Worm (Caenorhabditis elegans) whole organism, L1 larva: ENCODE results near the gene C26B2.8.

Experiments used
- F16B12.6 ChIP-seq: fragments of 150-350 bp; optimal IDR thresholded peaks from 2 replicates; lab custom pipeline; 2014; ENCODE audit warnings: missing biosample characterization, missing genetic modification characterization
- Y116A8C.19 ChIP-seq: sonication (generic microtip); optimal IDR thresholded peaks from 2 replicates; lab custom pipeline; 2016; ENCODE audit warnings: missing compliant biosample characterization, missing genetic modification characterization, borderline replicate concordance
- ceh-63 ChIP-seq: fragments of 200-800 bp; sonication (Bioruptor generic); optimal IDR thresholded peaks from 2 replicates; lab custom pipeline; 2018; ENCODE audit warnings: mild to moderate bottlenecking, missing genetic modification characterization, missing compliant biosample characterization
- ceh-8 ChIP-seq: fragments of 200-800 bp; sonication (Bioruptor generic); optimal IDR thresholded peaks from 2 replicates; lab custom pipeline; 2018; ENCODE audit warnings: mild to moderate bottlenecking, missing genetic modification characterization, moderate library complexity, missing compliant biosample characterization
- ceh-82 ChIP-seq, 3 experiments: fragments of 150-350 bp in 1 of 3; sonication (generic microtip) in 2 of 3; optimal IDR thresholded peaks; 2 replicates each; lab custom pipeline; 2014 to 2017; ENCODE audit warnings: missing biosample characterization in 3 of 3, missing genetic modification characterization in 3 of 3
- ceh-88 ChIP-seq: fragments of 200-800 bp; sonication (Bioruptor generic); IDR thresholded peaks from 2 replicates; pipeline ENCODE4 v1.3.6; 2022; ENCODE audit warnings: missing genetic modification characterization, missing compliant biosample characterization
- ceh-90 ChIP-seq: sonication (generic microtip); optimal IDR thresholded peaks from 2 replicates; lab custom pipeline; 2016; ENCODE audit warnings: missing genetic modification characterization, missing compliant biosample characterization
- dpl-1 ChIP-seq, 3 experiments: fragments of 150-350 bp in 2 of 3; sonication (generic microtip) in 1 of 3; optimal IDR thresholded peaks; 2 replicates each; lab custom pipeline; 2014 to 2017; ENCODE audit warnings: missing biosample characterization in 3 of 3, missing genetic modification characterization in 3 of 3, missing genetic modification reagents in 3 of 3
- dsc-1 ChIP-seq: sonication (generic microtip); optimal IDR thresholded peaks from 2 replicates; lab custom pipeline; 2016; ENCODE audit warnings: mild to moderate bottlenecking, missing genetic modification characterization, missing compliant biosample characterization
- efl-1 ChIP-seq, 4 experiments: fragments of 150-350 bp; optimal IDR thresholded peaks in 3 of 4; peaks in 1 of 4; 1 replicate in 1 of 4; 2 replicates in 3 of 4; lab custom pipeline; 2014; ENCODE audit warnings: missing biosample characterization in 2 of 4, missing genetic modification characterization in 2 of 4, missing genetic modification reagents in 2 of 4
- egl-13 ChIP-seq: sonication (generic microtip); optimal IDR thresholded peaks from 2 replicates; lab custom pipeline; 2016; ENCODE audit warnings: missing genotype, missing genetic modification reagents, missing genetic modification characterization, missing compliant biosample characterization
- ets-5 ChIP-seq: fragments of 200-800 bp; sonication (Bioruptor generic); IDR thresholded peaks from 2 replicates; pipeline ENCODE4 v1.3.6; 2022; ENCODE audit warnings: missing genetic modification characterization, missing compliant biosample characterization
- fkh-10 ChIP-seq: sonication (generic microtip); optimal IDR thresholded peaks from 2 replicates; lab custom pipeline; 2017; ENCODE audit warnings: missing biosample characterization, missing genetic modification reagents, missing genetic modification characterization
- fkh-4 ChIP-seq: sonication (generic microtip); optimal IDR thresholded peaks from 2 replicates; lab custom pipeline; 2016; ENCODE audit warnings: missing compliant biosample characterization, missing genetic modification characterization, borderline replicate concordance
- fkh-8 ChIP-seq: sonication (generic microtip); optimal IDR thresholded peaks from 2 replicates; lab custom pipeline; 2016; ENCODE audit warnings: mild to moderate bottlenecking, missing genetic modification characterization, missing compliant biosample characterization
- fos-1 ChIP-seq: fragments of 150-350 bp; optimal IDR thresholded peaks from 2 replicates; lab custom pipeline; 2014; ENCODE audit warnings: missing biosample characterization, missing genetic modification characterization
- hlh-17 ChIP-seq: fragments of 200-800 bp; sonication (Bioruptor generic); optimal IDR thresholded peaks from 2 replicates; lab custom pipeline; 2018; ENCODE audit warnings: missing genetic modification characterization, mild to moderate bottlenecking, missing compliant biosample characterization, moderate library complexity, borderline replicate concordance
- hlh-4 ChIP-seq: sonication (generic microtip); optimal IDR thresholded peaks from 2 replicates; lab custom pipeline; 2016; ENCODE audit warnings: mild to moderate bottlenecking, missing genetic modification characterization, missing compliant biosample characterization
- irx-1 ChIP-seq: sonication (generic microtip); optimal IDR thresholded peaks from 2 replicates; lab custom pipeline; 2016; ENCODE audit warnings: missing genetic modification characterization, missing compliant biosample characterization
- isw-1 ChIP-seq: fragments of 200-800 bp; sonication (Bioruptor generic); IDR thresholded peaks from 2 replicates; pipeline ENCODE4 v1.3.6; 2022; ENCODE audit warnings: missing genetic modification characterization, missing compliant biosample characterization
- jun-1 ChIP-seq: fragments of 150-350 bp; optimal IDR thresholded peaks from 2 replicates; lab custom pipeline; 2014; ENCODE audit warnings: missing biosample characterization, missing genetic modification reagents, missing genetic modification characterization
- lin-13 ChIP-seq: fragments of 150-350 bp; optimal IDR thresholded peaks from 2 replicates; lab custom pipeline; 2014; ENCODE audit warnings: missing biosample characterization, missing genetic modification reagents, missing genetic modification characterization
- lin-14 ChIP-seq: fragments of 200-800 bp; sonication (Bioruptor generic); optimal IDR thresholded peaks from 2 replicates; lab custom pipeline; 2018; ENCODE audit warnings: mild to moderate bottlenecking, missing genetic modification characterization, moderate library complexity, missing compliant biosample characterization
- lin-35 ChIP-seq, 2 experiments: fragments of 150-350 bp; optimal IDR thresholded peaks; 2 replicates each; lab custom pipeline; 2014; ENCODE audit warnings: missing biosample characterization in 2 of 2, missing genetic modification characterization in 2 of 2, missing genetic modification reagents in 2 of 2
- lsy-2 ChIP-seq, 2 experiments: fragments of 150-350 bp; optimal IDR thresholded peaks; 2 replicates each; lab custom pipeline; 2014; ENCODE audit warnings: missing biosample characterization in 2 of 2, missing genetic modification characterization in 2 of 2
- mab-9 ChIP-seq: fragments of 200-800 bp; sonication (Bioruptor generic); IDR thresholded peaks from 2 replicates; pipeline ENCODE4 v1.3.6; 2022; ENCODE audit warnings: missing genetic modification reagents, missing genetic modification characterization, missing compliant biosample characterization
- mef-2 ChIP-seq: fragments of 150-350 bp; optimal IDR thresholded peaks from 2 replicates; lab custom pipeline; 2014; ENCODE audit warnings: missing biosample characterization, missing genetic modification characterization
- nhr-19 ChIP-seq: fragments of 200-800 bp; sonication (Bioruptor generic); conservative IDR thresholded peaks from 2 replicates; pipeline ENCODE4 v1.3.6; 2022; ENCODE audit warnings: missing genetic modification characterization, missing compliant biosample characterization
- nhr-237 ChIP-seq: fragments of 150-350 bp; optimal IDR thresholded peaks from 2 replicates; lab custom pipeline; 2014; ENCODE audit warnings: missing biosample characterization, missing genetic modification characterization
- nhr-47 ChIP-seq: sonication (generic microtip); optimal IDR thresholded peaks from 2 replicates; lab custom pipeline; 2016; ENCODE audit warnings: mild to moderate bottlenecking, missing genetic modification characterization, moderate library complexity, missing compliant biosample characterization
- nhr-71 ChIP-seq: sonication (generic microtip); optimal IDR thresholded peaks from 2 replicates; lab custom pipeline; 2016; ENCODE audit warnings: mild to moderate bottlenecking, missing genetic modification characterization, moderate library complexity, missing compliant biosample characterization
- nhr-76 ChIP-seq: sonication (generic microtip); optimal IDR thresholded peaks from 2 replicates; lab custom pipeline; 2017; ENCODE audit warnings: missing biosample characterization, missing genetic modification characterization
- nhr-77 ChIP-seq: fragments of 150-350 bp; optimal IDR thresholded peaks from 2 replicates; lab custom pipeline; 2014; ENCODE audit warnings: missing biosample characterization, missing genetic modification characterization
- nhr-85 ChIP-seq: sonication (generic microtip); peaks from one replicate; lab custom pipeline; 2016; ENCODE audit warnings: missing genetic modification characterization, inconsistent platforms, missing compliant biosample characterization
- pag-3 ChIP-seq: sonication (generic microtip); optimal IDR thresholded peaks from 2 replicates; lab custom pipeline; 2017; ENCODE audit warnings: missing genetic modification characterization, mild to moderate bottlenecking, missing compliant biosample characterization, antibody characterized with exemption, borderline replicate concordance; ENCODE audit not compliant: insufficient read depth
- rnt-1 ChIP-seq: sonication (generic microtip); optimal IDR thresholded peaks from 2 replicates; lab custom pipeline; 2016; ENCODE audit warnings: mild to moderate bottlenecking, missing genetic modification characterization, moderate library complexity, missing compliant biosample characterization
- snpc-4 ChIP-seq: fragments of 150-350 bp; optimal IDR thresholded peaks from 2 replicates; lab custom pipeline; 2014; ENCODE audit warnings: missing biosample characterization, missing genetic modification characterization
- snu-23 ChIP-seq: sonication (generic microtip); optimal IDR thresholded peaks from 2 replicates; lab custom pipeline; 2016; ENCODE audit warnings: missing genetic modification characterization, missing compliant biosample characterization
- sox-4 ChIP-seq: sonication (generic microtip); optimal IDR thresholded peaks from 2 replicates; lab custom pipeline; 2016; ENCODE audit warnings: missing genetic modification characterization, missing compliant biosample characterization
- sptf-1 ChIP-seq: fragments of 150-350 bp; optimal IDR thresholded peaks from 2 replicates; lab custom pipeline; 2014; ENCODE audit warnings: missing biosample characterization, missing genetic modification characterization
- swsn-7 ChIP-seq: sonication (generic microtip); optimal IDR thresholded peaks from 2 replicates; lab custom pipeline; 2016; ENCODE audit warnings: missing genetic modification characterization, missing compliant biosample characterization
- tbx-2 ChIP-seq: sonication (generic microtip); optimal IDR thresholded peaks from 2 replicates; lab custom pipeline; 2016; ENCODE audit warnings: missing genetic modification characterization, missing compliant biosample characterization
- unc-86 ChIP-seq: sonication (generic microtip); optimal IDR thresholded peaks from 2 replicates; lab custom pipeline; 2016; ENCODE audit warnings: missing genetic modification characterization, missing compliant biosample characterization
- vab-15 ChIP-seq: sonication (generic microtip); optimal IDR thresholded peaks from 2 replicates; lab custom pipeline; 2017; ENCODE audit warnings: missing genotype, mild to moderate bottlenecking, missing genetic modification characterization, missing compliant biosample characterization
- xbp-1 ChIP-seq: sonication (generic microtip); optimal IDR thresholded peaks from 2 replicates; lab custom pipeline; 2016; ENCODE audit warnings: missing genetic modification characterization, missing compliant biosample characterization
- zag-1 ChIP-seq: fragments of 150-350 bp; optimal IDR thresholded peaks from 2 replicates; lab custom pipeline; 2014; ENCODE audit warnings: missing biosample characterization, missing genetic modification characterization
- zip-4 ChIP-seq: fragments of 200-800 bp; sonication (Bioruptor generic); optimal IDR thresholded peaks from 2 replicates; lab custom pipeline; 2018; ENCODE audit warnings: mild to moderate bottlenecking, missing genetic modification characterization, moderate library complexity, missing compliant biosample characterization
- ztf-11 ChIP-seq, 2 experiments: sonication (generic microtip); optimal IDR thresholded peaks; 2 replicates each; lab custom pipeline; 2016 to 2017; ENCODE audit warnings: missing genetic modification characterization in 2 of 2, missing biosample characterization in 1 of 2, missing compliant biosample characterization in 1 of 2
- ztf-4 ChIP-seq: fragments of 150-350 bp; optimal IDR thresholded peaks from 2 replicates; lab custom pipeline; 2014; ENCODE audit warnings: missing biosample characterization, missing genetic modification characterization

C26B2.8 gene

ce11 chrIV:8040610-8041317 is 26.8 kb downstream of the C26B2.8 start:
- peak; percentile 37 for TF ChIP-seq swsn-7
- TF ChIP-seq mef-2 = peak; percentile 23
- TF ChIP-seq mab-9 (GFP tag; lab: Robert Waterston, UW) = no peak
- peak; percentile 92 for TF ChIP-seq lin-14 (GFP tag; lab: Kevin White, UChicago)
- TF ChIP-seq nhr-85 (tag; lab: Kevin White, UChicago) = peak; percentile 71
- TF ChIP-seq nhr-71 (tag; lab: Kevin White, UChicago) = peak; percentile 61
- peak; percentile 7 for TF ChIP-seq snpc-4
- TF ChIP-seq fkh-10 = peak; percentile 89
- no peak for TF ChIP-seq sptf-1 (tag; lab: Kevin White, UChicago)
- TF ChIP-seq efl-1 (optimal IDR thresholded peaks at IDR 0.05; lab: Kevin White, UChicago) = peak in 1 of 2 experiments; percentile 17
- TF ChIP-seq efl-1 (GFP tag; optimal IDR thresholded peaks at IDR 0.05 in 1 of 2; lab: Kevin White, UChicago) = peak in 1 of 2 experiments; percentile 75
- peak; percentile 25 for TF ChIP-seq nhr-47 (tag; lab: Kevin White, UChicago)
- no peak for TF ChIP-seq ztf-11 (tag; optimal IDR thresholded peaks at IDR 0.05; lab: Kevin White, UChicago)
- peak; percentile 51 for TF ChIP-seq unc-86 (tag; lab: Kevin White, UChicago)
- no peak for TF ChIP-seq hlh-4 (tag; lab: Kevin White, UChicago)
- peak; percentile 36 for TF ChIP-seq tbx-2 (tag; lab: Kevin White, UChicago)
- TF ChIP-seq ceh-82 (tag; optimal IDR thresholded peaks at IDR 0.05; lab: Kevin White, UChicago) = peak in 1 of 3 experiments; percentile 31
- no peak for TF ChIP-seq lin-13 (GFP tag; lab: Kevin White, UChicago)
- peak; percentile 44 for TF ChIP-seq isw-1 (GFP tag; lab: Robert Waterston, UW)
- TF ChIP-seq ztf-4 (tag; lab: Kevin White, UChicago) = no peak
- TF ChIP-seq dpl-1 (GFP tag; optimal IDR thresholded peaks at IDR 0.05; lab: Kevin White, UChicago) = peak in 1 of 3 experiments; percentile 14
- peak; percentile 49 for TF ChIP-seq egl-13
- TF ChIP-seq nhr-237 (tag; lab: Kevin White, UChicago) = no peak
- TF ChIP-seq xbp-1 (tag; lab: Kevin White, UChicago) = no peak
- TF ChIP-seq zag-1 (tag; lab: Kevin White, UChicago) = no peak
- TF ChIP-seq lsy-2 (tag; optimal IDR thresholded peaks at IDR 0.05; lab: Kevin White, UChicago) = peak in 1 of 2 experiments; percentile 48
- no peak for TF ChIP-seq hlh-17 (GFP tag; lab: Kevin White, UChicago)
- TF ChIP-seq dsc-1 (tag; lab: Kevin White, UChicago) = no peak
- no peak for TF ChIP-seq rnt-1 (tag; lab: Kevin White, UChicago)
- TF ChIP-seq jun-1 (tag; lab: Kevin White, UChicago) = no peak
- TF ChIP-seq fkh-8 (tag; lab: Kevin White, UChicago) = no peak
- no peak for TF ChIP-seq ceh-8 (GFP tag; lab: Kevin White, UChicago)
- TF ChIP-seq irx-1 (tag; lab: Kevin White, UChicago) = peak; percentile 73
- peak; percentile 32 for TF ChIP-seq snu-23
- no peak for TF ChIP-seq nhr-76

DNA sequence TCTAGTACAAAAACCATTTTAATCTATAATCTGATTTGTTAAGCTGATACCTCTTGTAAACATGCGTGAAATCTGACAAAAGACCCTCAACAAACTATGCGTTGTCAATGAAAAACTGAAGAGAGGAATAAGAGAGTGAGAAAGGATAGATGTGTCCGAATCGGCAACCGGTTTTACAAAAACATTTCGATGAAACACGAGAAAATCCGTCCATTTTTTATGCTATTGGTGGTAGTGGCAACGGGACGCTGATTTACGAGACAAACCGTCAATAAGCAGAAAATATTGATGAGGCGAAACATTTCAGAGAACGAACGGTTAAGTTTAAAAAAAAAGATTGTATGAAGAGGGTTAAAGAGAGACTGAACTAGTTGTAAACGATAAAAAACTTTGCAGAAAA is 28.1 kb downstream of the C26B2.8 start:
- TF ChIP-seq fkh-4 (tag; lab: Kevin White, UChicago) = no peak
- peak; percentile 26 for TF ChIP-seq nhr-77 (tag; lab: Kevin White, UChicago)
- no peak for TF ChIP-seq sox-4
- TF ChIP-seq nhr-237 (tag; lab: Kevin White, UChicago) = no peak
- peak in 1 of 2 experiments; percentile 1 for TF ChIP-seq lsy-2 (tag; optimal IDR thresholded peaks at IDR 0.05; lab: Kevin White, UChicago)
- TF ChIP-seq nhr-19 (GFP tag; lab: Robert Waterston, UW) = peak; percentile 23; the same call in 1 of the 2 replicates
- no peak for TF ChIP-seq ceh-88
- TF ChIP-seq egl-13 = no peak
- no peak for TF ChIP-seq Y116A8C.19
- no peak for TF ChIP-seq ceh-90
- no peak for TF ChIP-seq vab-15
- TF ChIP-seq fos-1 (tag; lab: Kevin White, UChicago) = no peak
- no peak for TF ChIP-seq nhr-47 (tag; lab: Kevin White, UChicago)
- TF ChIP-seq F16B12.6 (tag; lab: Kevin White, UChicago) = no peak
- no peak for TF ChIP-seq lin-13 (GFP tag; lab: Kevin White, UChicago)
- TF ChIP-seq pag-3 (tag; lab: Kevin White, UChicago) = no peak
- no peak for TF ChIP-seq zip-4 (GFP tag; lab: Kevin White, UChicago)
- no peak for TF ChIP-seq rnt-1 (tag; lab: Kevin White, UChicago)
- no peak for TF ChIP-seq jun-1 (tag; lab: Kevin White, UChicago)
- TF ChIP-seq nhr-71 (tag; lab: Kevin White, UChicago) = peak; percentile 42
- TF ChIP-seq ceh-63 = no peak
- no peak for TF ChIP-seq ets-5
- TF ChIP-seq isw-1 (GFP tag; lab: Robert Waterston, UW) = no peak
- TF ChIP-seq lin-35 (GFP tag; optimal IDR thresholded peaks at IDR 0.05; lab: Kevin White, UChicago) = peak in 1 of 2 experiments; percentile 29
